Worm (Caenorhabditis elegans) whole organism, L2 larva: ENCODE results near the gene elo-5.

Experiments used
- fos-1 ChIP-seq: fragments of 150-350 bp; optimal IDR thresholded peaks from 2 replicates; lab custom pipeline; 2014; ENCODE audit warnings: missing biosample characterization, missing genetic modification characterization
- lsy-2 ChIP-seq, 2 experiments: fragments of 150-350 bp in 1 of 2; sonication (generic microtip) in 1 of 2; optimal IDR thresholded peaks; 2 replicates each; lab custom pipeline; 2014 to 2017; ENCODE audit warnings: missing biosample characterization in 2 of 2, missing genetic modification characterization in 2 of 2
- nhr-10 ChIP-seq: sonication (generic microtip); optimal IDR thresholded peaks from 2 replicates; lab custom pipeline; 2017; ENCODE audit warnings: missing biosample characterization, missing genetic modification characterization
- unc-62 ChIP-seq: fragments of 150-350 bp; optimal IDR thresholded peaks from 2 replicates; lab custom pipeline; 2014; ENCODE audit warnings: missing biosample characterization, missing genetic modification reagents, missing genetic modification characterization

DNA sequence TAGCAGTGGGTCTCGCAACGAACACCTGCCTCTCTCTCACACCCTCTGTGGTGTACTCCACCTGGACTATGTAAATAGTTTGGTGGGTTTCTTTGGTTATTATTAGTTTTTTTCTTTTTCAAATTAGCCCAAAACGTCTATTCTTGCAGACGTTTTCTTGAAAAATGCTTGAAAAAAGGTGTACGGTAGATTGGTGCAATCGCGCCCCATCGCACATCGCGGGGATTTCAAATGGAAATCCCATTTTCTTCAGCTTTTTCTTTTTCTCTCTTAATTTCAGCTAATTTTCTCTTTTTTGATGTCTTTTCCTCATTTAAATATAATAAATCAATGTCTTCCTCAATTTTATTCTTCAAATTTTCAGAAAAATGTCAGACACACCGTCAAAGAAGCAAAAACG lies 22.8 kb downstream of the elo-5 start, which contains the start of gene Y4C6B.1:
- TF ChIP-seq unc-62 (GFP tag; lab: Kevin White, UChicago) (no peak), lsy-2 (tag; optimal IDR thresholded peaks at IDR 0.05; lab: Kevin White, UChicago) (peak in 1 of 2 experiments; percentile 87), nhr-10 (tag; lab: Kevin White, UChicago) (no peak), fos-1 (tag; lab: Kevin White, UChicago) (no peak)
